Fruit fly (Drosophila melanogaster) whole organism, wandering third instar larva: ENCODE results near the gene Galphaf.

ENCODE experiments used
- Dif ChIP-seq: fragments of 200-275, 200-300 bp; sonication (Bioruptor generic); optimal IDR thresholded peaks from 2 replicates; lab custom pipeline; 2018; ENCODE audit warnings: missing biosample characterization, missing genetic modification characterization; ENCODE audit not compliant: partially characterized antibody
- Hr78 ChIP-seq: fragments of >200 bp; optimal IDR thresholded peaks from 2 replicates; lab custom pipeline; 2017; ENCODE audit warnings: missing biosample characterization, missing genetic modification characterization
- Jra ChIP-seq: sonication (Bioruptor generic); optimal IDR thresholded peaks from 2 replicates; lab custom pipeline; 2016; ENCODE audit warnings: missing biosample characterization, missing genetic modification characterization
- pan ChIP-seq: fragments of >200 bp; optimal IDR thresholded peaks from 2 replicates; lab custom pipeline; 2017
- psq ChIP-seq: fragments of 200-800 bp; sonication (Bioruptor generic); optimal IDR thresholded peaks from 3 replicates; lab custom pipeline; 2017; ENCODE audit warnings: missing biosample characterization, mild to moderate bottlenecking, missing genetic modification characterization, moderate library complexity
- tai ChIP-seq: sonication (Bioruptor generic); optimal IDR thresholded peaks from 2 replicates; lab custom pipeline; 2016; ENCODE audit warnings: missing biosample characterization, missing genetic modification characterization

- TF ChIP-seq pan = no peak
- no peak for TF ChIP-seq Jra (GFP tag; lab: Kevin White, UChicago)
- no peak for TF ChIP-seq psq (GFP tag; lab: Kevin White, UChicago)
- no peak for TF ChIP-seq Dif (GFP tag; lab: Kevin White, UChicago)
- no peak for TF ChIP-seq Hr78
- TF ChIP-seq tai (GFP tag; lab: Kevin White, UChicago) = no peak
Observed at dm6 chr3L:16709673-16710257, 42.0 kb upstream of the Galphaf start.
